Worm (Caenorhabditis elegans) whole organism, midembryonic: Measurements from ENCODE around the gene aakg-1.

ENCODE experiments used
- T22C8.4 ChIP-seq: fragments of 200-800 bp; sonication (Bioruptor generic); IDR thresholded peaks from 2 replicates; pipeline ENCODE4 v1.3.6; 2022; ENCODE audit warnings: missing genetic modification characterization, missing compliant biosample characterization
- cog-1 ChIP-seq: sonication (generic microtip); optimal IDR thresholded peaks from 2 replicates; lab custom pipeline; 2016; ENCODE audit warnings: missing genetic modification characterization, missing compliant biosample characterization
- flt-1 ChIP-seq: fragments of 200-800 bp; sonication (Bioruptor generic); IDR thresholded peaks from 2 replicates; pipeline ENCODE4 v1.3.6; 2022; ENCODE audit warnings: missing genetic modification characterization, missing compliant biosample characterization
- klf-2 ChIP-seq: fragments of 200-800 bp; sonication (Bioruptor generic); conservative IDR thresholded peaks from 2 replicates; pipeline ENCODE4 v1.3.6; 2022; ENCODE audit warnings: missing genetic modification reagents, missing genetic modification characterization, missing compliant biosample characterization
- med-1 ChIP-seq: sonication (generic microtip); optimal IDR thresholded peaks from 2 replicates; lab custom pipeline; 2017; ENCODE audit warnings: missing genetic modification characterization, mild to moderate bottlenecking, missing compliant biosample characterization, antibody characterized with exemption, missing genetic modification reagents; ENCODE audit not compliant: insufficient read depth
- ref-1 ChIP-seq: fragments of 200-800 bp; sonication (Bioruptor generic); conservative IDR thresholded peaks from 2 replicates; pipeline ENCODE4 v1.3.6; 2022; ENCODE audit warnings: missing genetic modification reagents, missing genetic modification characterization, missing compliant biosample characterization
- tab-1 ChIP-seq: fragments of 200-800 bp; sonication (Bioruptor generic); IDR thresholded peaks from 2 replicates; pipeline ENCODE4 v1.3.6; 2022; ENCODE audit warnings: missing genetic modification characterization, missing compliant biosample characterization
- ztf-23 ChIP-seq: fragments of 200-800 bp; sonication (Bioruptor generic); IDR thresholded peaks from 2 replicates; pipeline ENCODE4 v1.3.6; 2022; ENCODE audit warnings: missing genetic modification reagents, missing genetic modification characterization, missing compliant biosample characterization
- ztf-29 ChIP-seq: fragments of 200-800 bp; sonication (Bioruptor generic); IDR thresholded peaks from 2 replicates; pipeline ENCODE4 v1.3.6; 2022; ENCODE audit warnings: missing genetic modification reagents, missing genetic modification characterization, missing compliant biosample characterization

aakg-1 gene

ce11 chrIII:12611414-12611813, 36.2 kb upstream of the aakg-1 start:
- TF ChIP-seq klf-2 (GFP tag; lab: Robert Waterston, UW), result no peak
- TF ChIP-seq flt-1, result no peak
- TF ChIP-seq tab-1 (GFP tag; lab: Robert Waterston, UW), result no peak
- TF ChIP-seq T22C8.4 (GFP tag; lab: Robert Waterston, UW), result no peak
- TF ChIP-seq med-1, result no peak
- no peak for TF ChIP-seq cog-1 (tag; lab: Kevin White, UChicago)
- no peak for TF ChIP-seq ztf-29 (GFP tag; lab: Robert Waterston, UW)
- no peak for TF ChIP-seq ref-1 (GFP tag; lab: Robert Waterston, UW)
- TF ChIP-seq ztf-23, result no peak

ce11 chrIII:12609410-12609809, 34.2 kb upstream of the aakg-1 start:
- TF ChIP-seq cog-1 (tag; lab: Kevin White, UChicago), result no peak
- no peak for TF ChIP-seq ztf-23
- TF ChIP-seq klf-2 (GFP tag; lab: Robert Waterston, UW), result no peak
- no peak for TF ChIP-seq flt-1
- no peak for TF ChIP-seq ref-1 (GFP tag; lab: Robert Waterston, UW)
- TF ChIP-seq med-1, result no peak
- TF ChIP-seq tab-1 (GFP tag; lab: Robert Waterston, UW), result no peak
- TF ChIP-seq ztf-29 (GFP tag; lab: Robert Waterston, UW), result no peak
- no peak for TF ChIP-seq T22C8.4 (GFP tag; lab: Robert Waterston, UW)

- TF ChIP-seq T22C8.4 (GFP tag; lab: Robert Waterston, UW) (no peak), ref-1 (GFP tag; lab: Robert Waterston, UW) (no peak), klf-2 (GFP tag; lab: Robert Waterston, UW) (no peak), ztf-29 (GFP tag; lab: Robert Waterston, UW) (no peak), flt-1 (no peak), tab-1 (GFP tag; lab: Robert Waterston, UW) (no peak), ztf-23 (no peak), cog-1 (tag; lab: Kevin White, UChicago) (no peak), med-1 (no peak)
Observed at ce11 chrIII:12608989-12609388, 33.8 kb upstream of the aakg-1 start, which contains the start of gene Y111B2A.12. TSS of gene Y111B2A.12 (plus strand) at chrIII:12609289.

ce11 chrIII:12608220-12608958, 33.2 kb upstream of the aakg-1 start, which contains the start of gene epc-1:
TSS of gene epc-1 (minus strand) at chrIII:12608586.
- TF ChIP-seq klf-2 (GFP tag; lab: Robert Waterston, UW) (0 out of 2 replicates have a peak, but pooled peaks have one; percentile 13), ref-1 (GFP tag; lab: Robert Waterston, UW) (no peak), flt-1 (peak; percentile 48; the same call in 1 of the 2 replicates), tab-1 (GFP tag; lab: Robert Waterston, UW) (no peak), ztf-23 (0 out of 2 replicates have a peak, but pooled peaks have one; percentile 7), med-1 (no peak), T22C8.4 (GFP tag; lab: Robert Waterston, UW) (no peak), ztf-29 (GFP tag; lab: Robert Waterston, UW) (no peak), cog-1 (tag; lab: Kevin White, UChicago) (peak; percentile 76)

ce11 chrIII:12607302-12607701, 32.1 kb upstream of the aakg-1 start:
- TF ChIP-seq klf-2 (GFP tag; lab: Robert Waterston, UW) (0 out of 2 replicates have a peak, but pooled peaks have one; percentile 9), flt-1 (no peak)

- no peak for TF ChIP-seq T22C8.4 (GFP tag; lab: Robert Waterston, UW)
- TF ChIP-seq ref-1 (GFP tag; lab: Robert Waterston, UW), result no peak
- TF ChIP-seq med-1, result no peak
- no peak for TF ChIP-seq ztf-29 (GFP tag; lab: Robert Waterston, UW)
- no peak for TF ChIP-seq flt-1
- no peak for TF ChIP-seq klf-2 (GFP tag; lab: Robert Waterston, UW)
- no peak for TF ChIP-seq cog-1 (tag; lab: Kevin White, UChicago)
Observed at ce11 chrIII:12606175-12606574, 31.0 kb upstream of the aakg-1 start.

- no peak for TF ChIP-seq tab-1 (GFP tag; lab: Robert Waterston, UW)
- TF ChIP-seq klf-2 (GFP tag; lab: Robert Waterston, UW), result no peak
- TF ChIP-seq ztf-29 (GFP tag; lab: Robert Waterston, UW), result no peak
- TF ChIP-seq ztf-23, result no peak
- TF ChIP-seq med-1, result no peak
- no peak for TF ChIP-seq cog-1 (tag; lab: Kevin White, UChicago)
- TF ChIP-seq flt-1, result no peak
- TF ChIP-seq T22C8.4 (GFP tag; lab: Robert Waterston, UW), result no peak
- no peak for TF ChIP-seq ref-1 (GFP tag; lab: Robert Waterston, UW)
Observed at ce11 chrIII:12602070-12602469, 26.9 kb upstream of the aakg-1 start.

- TF ChIP-seq med-1 (no peak), tab-1 (GFP tag; lab: Robert Waterston, UW) (no peak), flt-1 (no peak), ref-1 (GFP tag; lab: Robert Waterston, UW) (no peak), ztf-23 (0 out of 2 replicates have a peak, but pooled peaks have one; percentile 43), ztf-29 (GFP tag; lab: Robert Waterston, UW) (no peak), klf-2 (GFP tag; lab: Robert Waterston, UW) (no peak)
Observed at ce11 chrIII:12599672-12600071, 24.5 kb upstream of the aakg-1 start, which contains the start of gene gldi-8. TSS of gene gldi-8 (minus strand) at chrIII:12599729.

- TF ChIP-seq flt-1 (no peak; the same call in 1 of the 2 replicates), cog-1 (tag; lab: Kevin White, UChicago) (peak; percentile 45), tab-1 (GFP tag; lab: Robert Waterston, UW) (no peak), T22C8.4 (GFP tag; lab: Robert Waterston, UW) (peak; percentile 82), med-1 (no peak), ztf-23 (peak; percentile 61)
Observed at ce11 chrIII:12598418-12599330, 23.5 kb upstream of the aakg-1 start.
